Worm (Caenorhabditis elegans) whole organism, young adult: Measurements from ENCODE around the gene T14B1.1.

ENCODE experiments used
- F52B5.7 ChIP-seq: sonication (generic microtip); optimal IDR thresholded peaks from 2 replicates; lab custom pipeline; 2016; ENCODE audit warnings: mild to moderate bottlenecking, missing genetic modification characterization, missing compliant biosample characterization
- F57A8.1 ChIP-seq: fragments of 200-800 bp; sonication (Bioruptor generic); optimal IDR thresholded peaks from 2 replicates; lab custom pipeline; 2018; ENCODE audit warnings: mild to moderate bottlenecking, missing genetic modification characterization, moderate library complexity, missing compliant biosample characterization
- attf-3 ChIP-seq: fragments of 200-800 bp; sonication (Bioruptor generic); conservative IDR thresholded peaks from 2 replicates; pipeline ENCODE4 v1.3.6; 2022; ENCODE audit warnings: missing genetic modification reagents, missing genetic modification characterization, missing compliant biosample characterization
- ccch-3 ChIP-seq: fragments of 200-800 bp; sonication (Bioruptor generic); optimal IDR thresholded peaks from 2 replicates; lab custom pipeline; 2018; ENCODE audit warnings: mild to moderate bottlenecking, missing genetic modification characterization, missing compliant biosample characterization
- lin-40 ChIP-seq: sonication (generic microtip); optimal IDR thresholded peaks from 2 replicates; lab custom pipeline; 2016; ENCODE audit warnings: missing genetic modification characterization, mild to moderate bottlenecking, missing compliant biosample characterization, missing genotype, missing genetic modification reagents
- xnd-1 ChIP-seq: sonication (generic microtip); optimal IDR thresholded peaks from 2 replicates; lab custom pipeline; 2016; ENCODE audit warnings: missing genotype, missing genetic modification reagents, missing genetic modification characterization, missing compliant biosample characterization

T14B1.1 gene

ce11 chrX:9616919-9617318, 51.6 kb downstream of the T14B1.1 start, which contains the start of gene C11E4.7 (continued):
- TF ChIP-seq F57A8.1 (no peak), attf-3 (GFP tag; lab: Robert Waterston, UW) (no peak), ccch-3 (GFP tag; lab: Kevin White, UChicago) (no peak), F52B5.7 (tag; lab: Kevin White, UChicago) (no peak), xnd-1 (tag; lab: Kevin White, UChicago) (no peak), lin-40 (tag; lab: Kevin White, UChicago) (peak; percentile 39)
